Worm (Caenorhabditis elegans): ENCODE measurements around the gene ltd-1.

Gene ltd-1

ce11 chrII:8092537-8092936 is at the start of gene ltd-1:
Gene ltd-1 (minus strand): TSS chrII:8092754.
- TF ChIP-seq lin-13 (GFP tag; optimal IDR thresholded peaks at IDR 0.05) (no peak), aha-1 (tag) (peak; percentile 58)

- TF ChIP-seq aly-2 (tag; optimal IDR thresholded peaks at IDR 0.05) (peak; percentile 67), T20F7.1 (GFP tag; optimal IDR thresholded peaks at IDR 0.05) (no peak), F49E8.2 (tag; optimal IDR thresholded peaks at IDR 0.05; ENCODE audit: borderline replicate concordance) (peak; percentile 1), skn-1 (tag; optimal IDR thresholded peaks at IDR 0.05) (no peak), vab-7 (GFP tag; IDR thresholded peaks at IDR 0.05) (no peak), mdl-1 (tag; optimal IDR thresholded peaks at IDR 0.05) (no peak), ZK546.5 (tag; optimal IDR thresholded peaks at IDR 0.05) (no peak), snpc-1.2 (GFP tag; IDR thresholded peaks at IDR 0.05) (no peak), dve-1 (tag; optimal IDR thresholded peaks at IDR 0.05; ENCODE audit: insufficient read depth) (no peak), zfp-3 (GFP tag; conservative IDR thresholded peaks at IDR 0.05) (no peak), mes-2 (tag; optimal IDR thresholded peaks at IDR 0.05; ENCODE audit: poor library complexity, severe bottlenecking) (peak; percentile 5), arid-1 (GFP tag; conservative IDR thresholded peaks at IDR 0.05) (0 out of 2 replicates have a peak, but pooled peaks have one; percentile 10), jun-1 (tag; optimal IDR thresholded peaks at IDR 0.05) (no peak), ceh-82 (tag; optimal IDR thresholded peaks at IDR 0.05) (no peak), unc-39 (tag; optimal IDR thresholded peaks at IDR 0.05) (no peak), ztf-11 (tag; optimal IDR thresholded peaks at IDR 0.05) (no peak), php-3 (GFP tag; IDR thresholded peaks at IDR 0.05) (no peak), tra-1 (GFP tag; IDR thresholded peaks at IDR 0.05) (no peak), nhr-41 (GFP tag; IDR thresholded peaks at IDR 0.05) (no peak), nhr-102 (tag; optimal IDR thresholded peaks at IDR 0.05) (no peak), lin-38 (GFP tag; IDR thresholded peaks at IDR 0.05) (peak; percentile 51), nhr-111 (GFP tag; optimal IDR thresholded peaks at IDR 0.05) (no peak)
These were observed 48.6 kb upstream of the ltd-1 start for ce11 chrII:8141135-8141534.

ce11 chrII:8138015-8138546 is 45.5 kb upstream of the ltd-1 start, which contains the start of gene cdc-48.2:
Gene cdc-48.2 (plus strand): TSS chrII:8138496.
- no peak for TF ChIP-seq hlh-11 (tag; optimal IDR thresholded peaks at IDR 0.05)
- no peak for TF ChIP-seq Y48G9A.11 (GFP tag; IDR thresholded peaks at IDR 0.05)
- no peak for TF ChIP-seq mdt-29 (GFP tag; IDR thresholded peaks at IDR 0.05)
- no peak for TF ChIP-seq nhr-11 (tag; optimal IDR thresholded peaks at IDR 0.05)
- no peak for TF ChIP-seq D1046.2 (GFP tag; IDR thresholded peaks at IDR 0.05)
- no peak for TF ChIP-seq ztf-7 (tag; optimal IDR thresholded peaks at IDR 0.05)
- peak; percentile 35 for TF ChIP-seq mes-2 (tag; optimal IDR thresholded peaks at IDR 0.05; ENCODE audit: poor library complexity, severe bottlenecking)
- TF ChIP-seq ctbp-1 (GFP tag; IDR thresholded peaks at IDR 0.05): 0 out of 2 replicates have a peak, but pooled peaks have one; percentile 28
- peak in 1 of 2 experiments; percentile 62 for TF ChIP-seq lsy-2 (tag; optimal IDR thresholded peaks at IDR 0.05)
- TF ChIP-seq rbr-2 (tag; optimal IDR thresholded peaks at IDR 0.05): no peak
- TF ChIP-seq F26F4.8 (GFP tag; conservative IDR thresholded peaks at IDR 0.05): no peak
- TF ChIP-seq zip-2 (tag; optimal IDR thresholded peaks at IDR 0.05): no peak
- TF ChIP-seq Y75B8A.6 (GFP tag; IDR thresholded peaks at IDR 0.05): no peak
- TF ChIP-seq mxl-3 (GFP tag; optimal IDR thresholded peaks at IDR 0.05): peak; percentile 7
- TF ChIP-seq lin-29 (GFP tag; IDR thresholded peaks at IDR 0.05): no peak
- TF ChIP-seq aha-1 (tag): no peak
- TF ChIP-seq lin-13 (GFP tag; optimal IDR thresholded peaks at IDR 0.05): no peak
- TF ChIP-seq tra-1 (GFP tag; IDR thresholded peaks at IDR 0.05): no peak
- TF ChIP-seq unc-62 (GFP tag; optimal IDR thresholded peaks at IDR 0.05 in 1 of 2): no peak
- TF ChIP-seq unc-62 (tag; optimal IDR thresholded peaks at IDR 0.05): no peak
- no peak for TF ChIP-seq ceh-62 (tag; optimal IDR thresholded peaks at IDR 0.05)
- TF ChIP-seq lin-38 (GFP tag; IDR thresholded peaks at IDR 0.05): peak; percentile 48
